Worm (Caenorhabditis elegans) whole organism, mixed stage, embryonic: ENCODE results near the gene C16C10.1.

Experiments used
- bed-3 ChIP-seq: fragments of 200-800 bp; sonication (Bioruptor generic); optimal IDR thresholded peaks from 3 replicates; lab custom pipeline; 2018; ENCODE audit warnings: mild to moderate bottlenecking, missing genetic modification characterization, moderate library complexity, missing compliant biosample characterization
- blmp-1 ChIP-seq: fragments of 150-350 bp; optimal IDR thresholded peaks from 2 replicates; lab custom pipeline; 2014; ENCODE audit warnings: missing biosample characterization, missing genetic modification characterization
- ceh-39 ChIP-seq: fragments of 150-350 bp; optimal IDR thresholded peaks from 2 replicates; lab custom pipeline; 2014; ENCODE audit warnings: missing biosample characterization, missing genetic modification characterization
- ceh-43 ChIP-seq: fragments of 200-800 bp; sonication (Bioruptor generic); optimal IDR thresholded peaks from 2 replicates; lab custom pipeline; 2018; ENCODE audit warnings: mild to moderate bottlenecking, missing genetic modification characterization, moderate library complexity, missing compliant biosample characterization
- ceh-83 ChIP-seq: fragments of 200-800 bp; sonication (Bioruptor generic); optimal IDR thresholded peaks from 2 replicates; lab custom pipeline; 2018; ENCODE audit warnings: mild to moderate bottlenecking, missing genetic modification characterization, missing compliant biosample characterization
- ces-1 ChIP-seq: fragments of 150-350 bp; optimal IDR thresholded peaks from 2 replicates; lab custom pipeline; 2014; ENCODE audit warnings: missing biosample characterization, missing genetic modification reagents, missing genetic modification characterization
- cnd-1 ChIP-seq: fragments of 200-800 bp; sonication (Bioruptor generic); optimal IDR thresholded peaks from 2 replicates; lab custom pipeline; 2018; ENCODE audit warnings: mild to moderate bottlenecking, missing genetic modification characterization, missing compliant biosample characterization
- drap-1 ChIP-seq: fragments of 200-800 bp; sonication (Bioruptor generic); optimal IDR thresholded peaks from 3 replicates; lab custom pipeline; 2018; ENCODE audit warnings: mild to moderate bottlenecking, missing genetic modification characterization, missing compliant biosample characterization
- elt-1 ChIP-seq: sonication (generic microtip); optimal IDR thresholded peaks from 2 replicates; lab custom pipeline; 2017; ENCODE audit warnings: missing genetic modification characterization, mild to moderate bottlenecking, missing compliant biosample characterization, antibody characterized with exemption, moderate library complexity, borderline replicate concordance; ENCODE audit not compliant: insufficient read depth
- elt-3 ChIP-seq: fragments of 150-350 bp; optimal IDR thresholded peaks from 2 replicates; lab custom pipeline; 2014; ENCODE audit warnings: missing biosample characterization, missing genetic modification characterization
- flh-1 ChIP-seq: fragments of 200-800 bp; sonication (Bioruptor generic); optimal IDR thresholded peaks from 2 replicates; lab custom pipeline; 2018; ENCODE audit warnings: mild to moderate bottlenecking, missing genetic modification characterization, moderate library complexity, missing compliant biosample characterization
- ham-2 ChIP-seq: fragments of 200-800 bp; sonication (Bioruptor generic); optimal IDR thresholded peaks from 2 replicates; lab custom pipeline; 2018; ENCODE audit warnings: mild to moderate bottlenecking, missing genetic modification characterization, missing compliant biosample characterization
- hlh-1 ChIP-seq: fragments of 150-350 bp; optimal IDR thresholded peaks from 2 replicates; lab custom pipeline; 2014; ENCODE audit warnings: missing biosample characterization, missing genetic modification reagents, missing genetic modification characterization
- lin-13 ChIP-seq: fragments of 150-350 bp; optimal IDR thresholded peaks from 2 replicates; lab custom pipeline; 2014; ENCODE audit warnings: missing biosample characterization, missing genetic modification characterization
- lin-32 ChIP-seq: fragments of 200-800 bp; sonication (Bioruptor generic); optimal IDR thresholded peaks from 2 replicates; lab custom pipeline; 2018; ENCODE audit warnings: mild to moderate bottlenecking, missing genetic modification characterization, missing compliant biosample characterization
- lsy-2 ChIP-seq: fragments of 150-350 bp; optimal IDR thresholded peaks from 2 replicates; lab custom pipeline; 2014; ENCODE audit warnings: missing biosample characterization, missing genetic modification characterization
- mep-1 ChIP-seq: fragments of 150-350 bp; optimal IDR thresholded peaks from 2 replicates; lab custom pipeline; 2017; ENCODE audit warnings: missing biosample characterization, missing genetic modification reagents, missing genetic modification characterization, inconsistent platforms
- mls-2 ChIP-seq: sonication (generic microtip); optimal IDR thresholded peaks from 2 replicates; lab custom pipeline; 2016; ENCODE audit warnings: mild to moderate bottlenecking, missing genetic modification characterization, moderate library complexity, missing compliant biosample characterization
- nhr-12 ChIP-seq: fragments of 150-350 bp; optimal IDR thresholded peaks from 2 replicates; lab custom pipeline; 2014; ENCODE audit warnings: missing biosample characterization, missing genetic modification characterization
- nhr-2 ChIP-seq: fragments of 150-350 bp; optimal IDR thresholded peaks from 2 replicates; lab custom pipeline; 2014; ENCODE audit warnings: missing biosample characterization, missing genetic modification characterization
- nhr-237 ChIP-seq: fragments of 150-350 bp; optimal IDR thresholded peaks from 2 replicates; lab custom pipeline; 2014; ENCODE audit warnings: missing biosample characterization, missing genetic modification characterization
- nhr-28 ChIP-seq: fragments of 150-350 bp; optimal IDR thresholded peaks from 2 replicates; lab custom pipeline; 2014; ENCODE audit warnings: missing biosample characterization, missing genetic modification characterization
- pha-4 ChIP-seq: fragments of 150-350 bp; optimal IDR thresholded peaks from 2 replicates; lab custom pipeline; 2018; ENCODE audit warnings: missing biosample characterization, missing genetic modification reagents, missing genetic modification characterization
- sem-2 ChIP-seq: fragments of 200-800 bp; sonication (Bioruptor generic); optimal IDR thresholded peaks from 2 replicates; lab custom pipeline; 2018; ENCODE audit warnings: mild to moderate bottlenecking, missing genetic modification characterization, missing compliant biosample characterization
- snpc-4 ChIP-seq: fragments of 150-350 bp; optimal IDR thresholded peaks from 2 replicates; lab custom pipeline; 2014; ENCODE audit warnings: missing biosample characterization, missing genetic modification characterization
- sptf-1 ChIP-seq: sonication (generic microtip); optimal IDR thresholded peaks from 2 replicates; lab custom pipeline; 2017; ENCODE audit warnings: mild to moderate bottlenecking, missing genetic modification characterization, moderate library complexity, missing compliant biosample characterization
- tbx-8 ChIP-seq: fragments of 200-800 bp; sonication (Bioruptor generic); optimal IDR thresholded peaks from 2 replicates; lab custom pipeline; 2018; ENCODE audit warnings: mild to moderate bottlenecking, missing genetic modification characterization, moderate library complexity, missing compliant biosample characterization
- unc-120 ChIP-seq: sonication (generic microtip); optimal IDR thresholded peaks from 2 replicates; lab custom pipeline; 2017; ENCODE audit warnings: missing genetic modification characterization, missing compliant biosample characterization; ENCODE audit not compliant: poor library complexity, severe bottlenecking
- unc-39 ChIP-seq: fragments of 150-350 bp; optimal IDR thresholded peaks from 2 replicates; lab custom pipeline; 2014; ENCODE audit warnings: missing biosample characterization, missing genetic modification characterization
- unc-62 ChIP-seq: fragments of 150-350 bp; optimal IDR thresholded peaks from 2 replicates; lab custom pipeline; 2014; ENCODE audit warnings: missing biosample characterization, missing genetic modification reagents, missing genetic modification characterization
- zip-8 ChIP-seq: fragments of 150-350 bp; optimal IDR thresholded peaks from 2 replicates; lab custom pipeline; 2014; ENCODE audit warnings: missing biosample characterization, missing genetic modification characterization
- ztf-11 ChIP-seq: fragments of 150-350 bp; optimal IDR thresholded peaks from 2 replicates; lab custom pipeline; 2014; ENCODE audit warnings: missing biosample characterization, missing genetic modification characterization

The C16C10.1 gene

ce11 chrIII:4152828-4153227 is 28.4 kb downstream of the C16C10.1 start:
- TF ChIP-seq blmp-1: no peak
- no peak for TF ChIP-seq nhr-237 (tag; lab: Kevin White, UChicago)
- no peak for TF ChIP-seq ceh-83

- TF ChIP-seq sem-2 (GFP tag; lab: Kevin White, UChicago) (no peak), nhr-12 (tag; lab: Kevin White, UChicago) (no peak), elt-1 (tag; lab: Kevin White, UChicago) (no peak), unc-120 (no peak), nhr-237 (tag; lab: Kevin White, UChicago) (no peak), blmp-1 (no peak), ces-1 (GFP tag; lab: Kevin White, UChicago) (no peak), unc-62 (GFP tag; lab: Kevin White, UChicago) (no peak), mls-2 (tag; lab: Kevin White, UChicago) (no peak), lin-32 (GFP tag; lab: Kevin White, UChicago) (no peak), nhr-2 (no peak), elt-3 (tag; lab: Kevin White, UChicago) (no peak), lsy-2 (no peak)
Observed at ce11 chrIII:4152309-4152708, 28.9 kb downstream of the C16C10.1 start.

ce11 chrIII:4151548-4152104 is 29.6 kb downstream of the C16C10.1 start, which contains the start of the genes wht-3 and har-1:
Gene wht-3 (minus strand): TSS chrIII:4151598.
Gene har-1 (plus strand): TSS chrIII:4152054.
- TF ChIP-seq snpc-4 (no peak), ces-1 (GFP tag; lab: Kevin White, UChicago) (no peak), mep-1 (no peak), unc-39 (tag; lab: Kevin White, UChicago) (no peak), pha-4 (tag; lab: Kevin White, UChicago) (no peak), drap-1 (no peak), cnd-1 (tag; lab: Kevin White, UChicago) (no peak), ceh-83 (no peak), nhr-28 (tag; lab: Kevin White, UChicago) (no peak), nhr-2 (no peak), flh-1 (GFP tag; lab: Kevin White, UChicago) (no peak)

- TF ChIP-seq cnd-1 (tag; lab: Kevin White, UChicago): no peak
- no peak for TF ChIP-seq zip-8 (tag; lab: Kevin White, UChicago)
- TF ChIP-seq unc-39 (tag; lab: Kevin White, UChicago): no peak
- no peak for TF ChIP-seq lin-13 (tag; lab: Kevin White, UChicago)
- TF ChIP-seq bed-3: no peak
- no peak for TF ChIP-seq nhr-2
- peak; percentile 26 for TF ChIP-seq nhr-237 (tag; lab: Kevin White, UChicago)
- peak; percentile 97 for TF ChIP-seq lsy-2
- no peak for TF ChIP-seq ceh-43 (GFP tag; lab: Kevin White, UChicago)
- peak; percentile 3 for TF ChIP-seq drap-1
- TF ChIP-seq pha-4 (tag; lab: Kevin White, UChicago): no peak
- TF ChIP-seq ceh-39 (tag; lab: Kevin White, UChicago): peak; percentile 25
- TF ChIP-seq ztf-11 (tag; lab: Kevin White, UChicago): no peak
- TF ChIP-seq nhr-28 (tag; lab: Kevin White, UChicago): no peak
- no peak for TF ChIP-seq blmp-1
- no peak for TF ChIP-seq unc-120
- no peak for TF ChIP-seq ham-2
- TF ChIP-seq ceh-83: no peak
- TF ChIP-seq tbx-8 (GFP tag; lab: Kevin White, UChicago): no peak
- no peak for TF ChIP-seq nhr-12 (tag; lab: Kevin White, UChicago)
- peak; percentile 68 for TF ChIP-seq mep-1
Observed at ce11 chrIII:4150919-4151318, 30.3 kb downstream of the C16C10.1 start.

- no peak for TF ChIP-seq cnd-1 (tag; lab: Kevin White, UChicago)
- no peak for TF ChIP-seq unc-62 (GFP tag; lab: Kevin White, UChicago)
- TF ChIP-seq lin-32 (GFP tag; lab: Kevin White, UChicago): no peak
- TF ChIP-seq nhr-28 (tag; lab: Kevin White, UChicago): no peak
- no peak for TF ChIP-seq blmp-1
- TF ChIP-seq ces-1 (GFP tag; lab: Kevin White, UChicago): no peak
- no peak for TF ChIP-seq unc-39 (tag; lab: Kevin White, UChicago)
- TF ChIP-seq pha-4 (tag; lab: Kevin White, UChicago): no peak
- no peak for TF ChIP-seq tbx-8 (GFP tag; lab: Kevin White, UChicago)
- TF ChIP-seq sptf-1 (tag; lab: Kevin White, UChicago): no peak
- TF ChIP-seq hlh-1 (tag; lab: Kevin White, UChicago): no peak
Observed at ce11 chrIII:4143170-4143569, 38.1 kb downstream of the C16C10.1 start.
